Worm (Caenorhabditis elegans): ENCODE results near the gene flp-15.

- TF ChIP-seq T22C8.4 (GFP tag; IDR thresholded peaks at IDR 0.05): no peak
- no peak for TF ChIP-seq ztf-29 (GFP tag; IDR thresholded peaks at IDR 0.05)
- TF ChIP-seq cog-1 (tag; optimal IDR thresholded peaks at IDR 0.05): no peak
- no peak for TF ChIP-seq flt-1 (GFP tag; IDR thresholded peaks at IDR 0.05)
- TF ChIP-seq ref-1 (GFP tag; conservative IDR thresholded peaks at IDR 0.05): no peak
- no peak for TF ChIP-seq klf-2 (GFP tag; conservative IDR thresholded peaks at IDR 0.05)
- no peak for TF ChIP-seq tab-1 (GFP tag; IDR thresholded peaks at IDR 0.05)
- no peak for TF ChIP-seq ztf-23 (GFP tag; IDR thresholded peaks at IDR 0.05)
Observed at ce11 chrIII:13684236-13684635, 16.6 kb upstream of the flp-15 start.

All from whole organism, midembryonic.